Fruit fly (Drosophila melanogaster) whole organism, embryonic: ENCODE measurements around the gene Tsp96F.
A peak's percentile ranks its signal among the peaks of the same experiment; 100 is the strongest.

Experiments
- Atf-2 ChIP-seq: fragments of 200-800 bp; sonication (Bioruptor generic); optimal IDR thresholded peaks from 2 replicates; lab custom pipeline; 2016; ENCODE audit warnings: missing biosample characterization, missing genetic modification characterization
- Bgb ChIP-seq: fragments of 200-800 bp; sonication (Bioruptor generic); IDR thresholded peaks from 2 replicates; pipeline ENCODE4 v1.3.6; 2022; ENCODE audit warnings: missing biosample characterization, missing genetic modification characterization; ENCODE audit not compliant: partially characterized antibody
- CG11247 ChIP-seq: fragments of 200-800 bp; sonication (Bioruptor generic); IDR thresholded peaks from 2 replicates; pipeline ENCODE4 v1.3.6; 2022; ENCODE audit warnings: missing biosample characterization, missing genetic modification characterization
- CG11456 ChIP-seq: fragments of 200-800 bp; sonication (Bioruptor generic); IDR thresholded peaks from 3 replicates; pipeline ENCODE4 v1.3.6; 2022; ENCODE audit warnings: missing biosample characterization, missing genetic modification characterization
- CG12659 ChIP-seq: fragments of 200-800 bp; sonication (Bioruptor generic); optimal IDR thresholded peaks from 3 replicates; lab custom pipeline; 2017; ENCODE audit warnings: mild to moderate bottlenecking, missing biosample characterization, missing genetic modification reagents, missing genetic modification characterization
- CG12769 ChIP-seq: fragments of 200-800 bp; sonication (Bioruptor generic); optimal IDR thresholded peaks from 2 replicates; lab custom pipeline; 2019; ENCODE audit warnings: missing biosample characterization, mild to moderate bottlenecking, missing genetic modification characterization, moderate library complexity
- CG13894 ChIP-seq: fragments of 200-800 bp; sonication (Bioruptor generic); optimal IDR thresholded peaks from 3 replicates; lab custom pipeline; 2018; ENCODE audit warnings: missing biosample characterization, mild to moderate bottlenecking, missing genetic modification characterization, moderate library complexity
- CG1529 ChIP-seq: fragments of 200-800 bp; sonication (Bioruptor generic); optimal IDR thresholded peaks from 3 replicates; lab custom pipeline; 2018; ENCODE audit warnings: missing biosample characterization, missing genetic modification characterization
- CG16779 ChIP-seq: fragments of 200-800 bp; sonication (Bioruptor generic); IDR thresholded peaks from 2 replicates; pipeline ENCODE4 v1.3.6; 2022; ENCODE audit warnings: missing biosample characterization, missing genetic modification characterization
- CG18262 ChIP-seq: fragments of 200-800 bp; optimal IDR thresholded peaks from 3 replicates; lab custom pipeline; 2019; ENCODE audit warnings: missing biosample characterization, mild to moderate bottlenecking, missing genetic modification characterization, moderate library complexity
- CG18764 ChIP-seq: fragments of 200-800 bp; sonication (Bioruptor generic); optimal IDR thresholded peaks from 3 replicates; lab custom pipeline; 2016; ENCODE audit warnings: missing biosample characterization, missing genetic modification characterization
- CG33213 ChIP-seq: fragments of 200-800 bp; sonication (Bioruptor generic); optimal IDR thresholded peaks from 3 replicates; lab custom pipeline; 2016; ENCODE audit warnings: missing biosample characterization, missing genetic modification characterization
- CG6765 ChIP-seq: fragments of 200-800 bp; sonication (Bioruptor generic); optimal IDR thresholded peaks from 3 replicates; lab custom pipeline; 2017; ENCODE audit warnings: missing biosample characterization, mild to moderate bottlenecking, missing genetic modification characterization
- CG6791 ChIP-seq: fragments of 200-800 bp; sonication (Bioruptor generic); IDR thresholded peaks from 3 replicates; pipeline ENCODE4 v1.3.6; 2022; ENCODE audit warnings: missing biosample characterization, missing genetic modification characterization; ENCODE audit not compliant: partially characterized antibody
- CG6854 ChIP-seq: fragments of 200-800 bp; sonication (Bioruptor generic); optimal IDR thresholded peaks from 3 replicates; lab custom pipeline; 2017; ENCODE audit warnings: missing biosample characterization, mild to moderate bottlenecking, missing genetic modification characterization
- CG8388 ChIP-seq: fragments of 200-800 bp; sonication (Bioruptor generic); optimal IDR thresholded peaks from 2 replicates; lab custom pipeline; 2019; ENCODE audit warnings: missing biosample characterization, mild to moderate bottlenecking, missing genetic modification characterization, moderate library complexity
- Dbx ChIP-seq: fragments of 200-800 bp; sonication (Bioruptor generic); IDR thresholded peaks from 3 replicates; pipeline ENCODE4 v1.3.6; 2022; ENCODE audit warnings: missing biosample characterization, missing genetic modification characterization
- Dek ChIP-seq: fragments of 200-800 bp; sonication (Bioruptor generic); optimal IDR thresholded peaks from 3 replicates; lab custom pipeline; 2019; ENCODE audit warnings: missing biosample characterization, mild to moderate bottlenecking, missing genetic modification characterization, moderate library complexity
- Doc3 ChIP-seq: fragments of 200-800 bp; sonication (Bioruptor generic); IDR thresholded peaks from 3 replicates; pipeline ENCODE4 v1.3.6; 2022; ENCODE audit warnings: missing biosample characterization, missing genetic modification characterization; ENCODE audit not compliant: partially characterized antibody
- Fer1 ChIP-seq: fragments of 200-800 bp; sonication (Bioruptor generic); optimal IDR thresholded peaks from 2 replicates; lab custom pipeline; 2017; ENCODE audit warnings: missing biosample characterization, mild to moderate bottlenecking, missing genetic modification characterization
- Fer2 ChIP-seq: fragments of 200-800 bp; sonication (Bioruptor generic); optimal IDR thresholded peaks from 2 replicates; lab custom pipeline; 2018; ENCODE audit warnings: missing biosample characterization, mild to moderate bottlenecking, missing genetic modification characterization, moderate library complexity
- GATAe ChIP-seq: fragments of 200-800 bp; sonication (Bioruptor generic); conservative IDR thresholded peaks from 2 replicates; pipeline ENCODE4 v1.3.6; 2022; ENCODE audit warnings: missing biosample characterization, missing genetic modification characterization
- H15 ChIP-seq: fragments of 200-800 bp; sonication (Bioruptor generic); IDR thresholded peaks from 3 replicates; pipeline ENCODE4 v1.3.6; 2022; ENCODE audit warnings: missing biosample characterization, missing genetic modification characterization
- HLH3B ChIP-seq: fragments of 200-800 bp; sonication (Bioruptor generic); IDR thresholded peaks from 2 replicates; pipeline ENCODE4 v1.3.6; 2022; ENCODE audit warnings: missing biosample characterization, missing genetic modification characterization
- HmgD ChIP-seq: fragments of 200-800 bp; sonication (Bioruptor generic); optimal IDR thresholded peaks from 3 replicates; lab custom pipeline; 2016; ENCODE audit warnings: missing biosample characterization, missing genetic modification characterization
- Hr78 ChIP-seq, 2 experiments: fragments of 200-800 bp in 1 of 2; fragments of >200 bp in 1 of 2; sonication (Bioruptor generic) in 1 of 2; optimal IDR thresholded peaks; 2 replicates each; lab custom pipeline; 2017 to 2019; ENCODE audit warnings: missing biosample characterization in 2 of 2, missing genetic modification characterization in 2 of 2, mild to moderate bottlenecking in 1 of 2, moderate library complexity in 1 of 2
- Nf-YB ChIP-seq: fragments of 200-800 bp; sonication (Bioruptor generic); optimal IDR thresholded peaks from 3 replicates; lab custom pipeline; 2019; ENCODE audit warnings: missing biosample characterization, mild to moderate bottlenecking, missing genetic modification characterization, moderate library complexity
- NfI ChIP-seq: fragments of 200-800 bp; sonication (Bioruptor generic); optimal IDR thresholded peaks from 3 replicates; lab custom pipeline; 2018; ENCODE audit warnings: missing biosample characterization, mild to moderate bottlenecking, missing genetic modification characterization, moderate library complexity
- Optix ChIP-seq: fragments of 200-800 bp; sonication (Bioruptor generic); IDR thresholded peaks from 3 replicates; pipeline ENCODE4 v1.3.6; 2022; ENCODE audit warnings: missing biosample characterization, missing genetic modification characterization
- Usf ChIP-seq: fragments of 200-800 bp; sonication (Bioruptor generic); optimal IDR thresholded peaks from 2 replicates; lab custom pipeline; 2017; ENCODE audit warnings: missing genotype, missing biosample characterization, missing genetic modification characterization
- Vsx1 ChIP-seq: fragments of 200-800 bp; sonication (Bioruptor generic); optimal IDR thresholded peaks from 2 replicates; lab custom pipeline; 2017; ENCODE audit warnings: missing biosample characterization, mild to moderate bottlenecking, missing genetic modification characterization, missing genetic modification reagents
- bigmax ChIP-seq: fragments of 200-800 bp; sonication (Bioruptor generic); optimal IDR thresholded peaks from 2 replicates; lab custom pipeline; 2018; ENCODE audit warnings: missing biosample characterization, mild to moderate bottlenecking, missing genetic modification characterization
- br ChIP-seq: fragments of >200 bp; optimal IDR thresholded peaks from 2 replicates; lab custom pipeline; 2017
- chif ChIP-seq, 2 experiments: fragments of 200-800 bp; sonication (Bioruptor generic); optimal IDR thresholded peaks; 3 replicates each; lab custom pipeline; 2016; ENCODE audit warnings: missing biosample characterization in 2 of 2, missing genetic modification characterization in 2 of 2
- chm ChIP-seq: fragments of 200-800 bp; sonication (Bioruptor generic); IDR thresholded peaks from 2 replicates; pipeline ENCODE4 v1.3.6; 2022; ENCODE audit warnings: missing biosample characterization, missing genetic modification characterization
- cwo ChIP-seq: fragments of 200-800 bp; sonication (Bioruptor generic); optimal IDR thresholded peaks from 3 replicates; lab custom pipeline; 2017; ENCODE audit warnings: missing biosample characterization, missing genetic modification characterization, mild to moderate bottlenecking, moderate library complexity, missing genetic modification reagents
- jumu ChIP-seq: fragments of 200-800 bp; sonication (Bioruptor generic); optimal IDR thresholded peaks from 3 replicates; lab custom pipeline; 2016; ENCODE audit warnings: missing biosample characterization, missing genetic modification characterization
- kni ChIP-seq: fragments of 200-800 bp; sonication (Bioruptor generic); optimal IDR thresholded peaks from 3 replicates; lab custom pipeline; 2017; ENCODE audit warnings: mild to moderate bottlenecking, missing biosample characterization, missing genetic modification reagents, missing genetic modification characterization
- lbe ChIP-seq: fragments of 200-800 bp; sonication (Bioruptor generic); optimal IDR thresholded peaks from 2 replicates; lab custom pipeline; 2016; ENCODE audit warnings: missing biosample characterization, mild to moderate bottlenecking, missing genetic modification characterization
- lmd ChIP-seq: fragments of 200-800 bp; sonication (Bioruptor generic); IDR thresholded peaks from 2 replicates; pipeline ENCODE4 v1.3.6; 2022; ENCODE audit warnings: missing biosample characterization, missing genetic modification characterization
- nerfin-1 ChIP-seq: fragments of 200-800 bp; sonication (Bioruptor generic); optimal IDR thresholded peaks from 3 replicates; lab custom pipeline; 2019; ENCODE audit warnings: missing biosample characterization, mild to moderate bottlenecking, missing genetic modification characterization, moderate library complexity
- odd ChIP-seq: fragments of 200-800 bp; sonication (Bioruptor generic); optimal IDR thresholded peaks from 2 replicates; lab custom pipeline; 2017; ENCODE audit warnings: missing biosample characterization, mild to moderate bottlenecking, missing genetic modification characterization
- otp ChIP-seq: fragments of 200-800 bp; sonication (Bioruptor generic); IDR thresholded peaks from 3 replicates; pipeline ENCODE4, ENCODE4 v1.3.6; 2022; ENCODE audit warnings: missing biosample characterization, missing genetic modification characterization
- pan ChIP-seq, 4 experiments: fragments of >200 bp in 3 of 4; fragments of 200-800 bp in 1 of 4; sonication (Bioruptor generic) in 1 of 4; optimal IDR thresholded peaks in 3 of 4; IDR thresholded peaks in 1 of 4; 2 replicates each; pipeline versions ENCODE4 v1.3.6 to Lab custom; 2017 to 2022; ENCODE audit warnings: missing biosample characterization in 2 of 4, missing genetic modification characterization in 2 of 4, mixed read lengths in 1 of 4
- phol ChIP-seq: fragments of 200-800 bp; sonication (Bioruptor generic); optimal IDR thresholded peaks from 3 replicates; lab custom pipeline; 2018; ENCODE audit warnings: missing biosample characterization, mild to moderate bottlenecking, missing genetic modification characterization, moderate library complexity
- scrt ChIP-seq: fragments of 200-800 bp; sonication (Bioruptor generic); optimal IDR thresholded peaks from 2 replicates; lab custom pipeline; 2018; ENCODE audit warnings: missing biosample characterization, mild to moderate bottlenecking, missing genetic modification characterization, moderate library complexity
- sqz ChIP-seq: fragments of 200-800 bp; sonication (Bioruptor generic); optimal IDR thresholded peaks from 3 replicates; lab custom pipeline; 2018; ENCODE audit warnings: missing biosample characterization, mild to moderate bottlenecking, missing genetic modification characterization
- ssp ChIP-seq: fragments of 200-800 bp; sonication (Bioruptor generic); IDR thresholded peaks from 2 replicates; pipeline ENCODE4 v1.3.6; 2022; ENCODE audit warnings: missing biosample characterization, missing genetic modification characterization
- vfl ChIP-seq: fragments of 200-800 bp; sonication (Bioruptor generic); optimal IDR thresholded peaks from 2 replicates; lab custom pipeline; 2016; ENCODE audit warnings: missing biosample characterization, missing genetic modification characterization

The Tsp96F gene

DNA sequence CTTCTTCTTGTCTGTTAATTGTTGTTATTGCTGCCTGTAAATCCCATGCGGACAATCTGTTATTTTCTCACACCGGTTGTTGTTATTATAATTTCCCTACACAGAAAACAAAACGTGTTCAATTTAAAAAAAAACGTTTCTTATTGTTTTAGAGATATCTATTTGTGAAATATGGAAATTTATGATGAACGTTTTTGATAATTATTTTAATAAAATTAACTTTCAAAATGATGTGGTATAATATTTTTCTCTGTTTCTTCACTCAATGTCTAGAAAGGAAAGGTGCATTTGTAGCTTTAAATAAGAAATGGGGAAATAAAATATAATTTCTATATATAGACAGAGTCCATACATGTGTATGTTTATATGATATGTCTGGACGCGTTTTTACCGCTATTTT lies 3.1 kb upstream of the Tsp96F start (continued):
- TF ChIP-seq pan (optimal IDR thresholded peaks at IDR 0.05; lab: Kevin White, UChicago) (no peak), pan (GFP tag; optimal IDR thresholded peaks at IDR 0.05 in 1 of 2, IDR thresholded peaks at IDR 0.05 in 1 of 2) (peak in 1 of 2 experiments; percentile 68), Optix (GFP tag; lab: Robert Waterston, UW) (no peak), phol (tag; lab: Kevin White, UChicago) (peak; percentile 86), Atf-2 (peak; percentile 11), chif (GFP tag; optimal IDR thresholded peaks at IDR 0.05; lab: Kevin White, UChicago) (peak in 1 of 2 experiments; percentile 33), Doc3 (GFP tag; lab: Robert Waterston, UW) (no peak), otp (GFP tag; lab: Robert Waterston, UW) (no peak), Fer2 (no peak), kni (GFP tag; lab: Kevin White, UChicago) (no peak), CG11247 (GFP tag; lab: Robert Waterston, UW) (0 out of 2 replicates have a peak, but pooled peaks have one; percentile 13), GATAe (GFP tag; lab: Robert Waterston, UW) (no peak), CG8388 (GFP tag; lab: Kevin White, UChicago) (peak; percentile 91), CG13894 (tag; lab: Kevin White, UChicago) (no peak), H15 (GFP tag; lab: Robert Waterston, UW) (no peak), Dek (peak; percentile 7), sqz (GFP tag; lab: Kevin White, UChicago) (peak; percentile 45), chm (GFP tag; lab: Robert Waterston, UW) (no peak), Fer1 (GFP tag; lab: Kevin White, UChicago) (no peak), ssp (GFP tag; lab: Robert Waterston, UW) (no peak), CG12769 (no peak), vfl (GFP tag; lab: Kevin White, UChicago) (no peak), NfI (GFP tag; lab: Kevin White, UChicago) (no peak), Hr78 (GFP tag; optimal IDR thresholded peaks at IDR 0.05; lab: Kevin White, UChicago) (peak in 1 of 2 experiments; percentile 23), Usf (GFP tag; lab: Kevin White, UChicago) (no peak), cwo (GFP tag; lab: Kevin White, UChicago) (peak; percentile 28), lbe (GFP tag; lab: Kevin White, UChicago) (no peak), odd (GFP tag; lab: Kevin White, UChicago) (peak; percentile 31), nerfin-1 (peak; percentile 71), scrt (GFP tag; lab: Kevin White, UChicago) (peak; percentile 10), CG6791 (no peak), CG12659 (GFP tag; lab: Kevin White, UChicago) (peak; percentile 57), CG33213 (GFP tag; lab: Kevin White, UChicago) (no peak), CG1529 (GFP tag; lab: Kevin White, UChicago) (peak; percentile 63), HmgD (GFP tag; lab: Kevin White, UChicago) (no peak), Dbx (GFP tag; lab: Robert Waterston, UW) (no peak), CG6854 (GFP tag; lab: Kevin White, UChicago) (no peak), CG6765 (GFP tag; lab: Kevin White, UChicago) (no peak), lmd (GFP tag; lab: Robert Waterston, UW) (peak; percentile 24; the same call in 1 of the 2 replicates), CG16779 (GFP tag; lab: Robert Waterston, UW) (no peak), Nf-YB (GFP tag; lab: Kevin White, UChicago) (peak; percentile 55), Vsx1 (GFP tag; lab: Kevin White, UChicago) (peak; percentile 29), Bgb (GFP tag; lab: Robert Waterston, UW) (no peak), CG11456 (GFP tag; lab: Robert Waterston, UW) (no peak), br (lab: Kevin White, UChicago) (no peak), CG18764 (GFP tag; lab: Kevin White, UChicago) (peak; percentile 49), jumu (no peak), CG18262 (tag; lab: Kevin White, UChicago) (peak; percentile 92), bigmax (GFP tag; lab: Kevin White, UChicago) (no peak), HLH3B (GFP tag; lab: Robert Waterston, UW) (peak; percentile 67)
